Fruit fly (Drosophila melanogaster) whole organism, pupa: ENCODE measurements around the gene nau.

Source experiments
- CG10348 ChIP-seq: fragments of 200-800 bp; sonication (Bioruptor generic); IDR thresholded peaks from 2 replicates; pipeline ENCODE4 v1.3.6; 2022; ENCODE audit warnings: missing biosample characterization, missing genetic modification characterization
- CG12605 ChIP-seq: fragments of 200-800 bp; sonication (Bioruptor generic); IDR thresholded peaks from 2 replicates; pipeline ENCODE4 v1.3.6; 2022; ENCODE audit warnings: missing biosample characterization, missing genetic modification characterization
- CG13204 ChIP-seq: fragments of 200-800 bp; sonication (Bioruptor generic); optimal IDR thresholded peaks from 2 replicates; lab custom pipeline; 2018; ENCODE audit warnings: missing biosample characterization, mild to moderate bottlenecking, missing genetic modification characterization, moderate library complexity
- CG14655 ChIP-seq: fragments of 200-800 bp; sonication (Bioruptor generic); optimal IDR thresholded peaks from 3 replicates; lab custom pipeline; 2017; ENCODE audit warnings: mild to moderate bottlenecking, missing biosample characterization, missing genetic modification reagents, missing genetic modification characterization
- CG15710 ChIP-seq: fragments of 200-800 bp; sonication (Bioruptor generic); optimal IDR thresholded peaks from 2 replicates; lab custom pipeline; 2018; ENCODE audit warnings: missing biosample characterization, mild to moderate bottlenecking, missing genetic modification characterization, moderate library complexity
- CG17806 ChIP-seq: fragments of 200-800 bp; sonication (Bioruptor generic); optimal IDR thresholded peaks from 2 replicates; lab custom pipeline; 2018; ENCODE audit warnings: missing biosample characterization, mild to moderate bottlenecking, missing genetic modification characterization, moderate library complexity
- CG32121 ChIP-seq: fragments of 200-800 bp; sonication (Bioruptor generic); IDR thresholded peaks from 2 replicates; pipeline ENCODE4 v1.3.6; 2022; ENCODE audit warnings: missing biosample characterization, missing genetic modification characterization
- CG34367 ChIP-seq: fragments of 200-800 bp; sonication (Bioruptor generic); optimal IDR thresholded peaks from 2 replicates; lab custom pipeline; 2018; ENCODE audit warnings: missing biosample characterization, mild to moderate bottlenecking, missing genetic modification characterization
- CG4496 ChIP-seq: fragments of 200-800 bp; sonication (Bioruptor generic); IDR thresholded peaks from 3 replicates; pipeline ENCODE4 v1.3.6; 2022; ENCODE audit warnings: missing biosample characterization, missing genetic modification characterization
- CG8159 ChIP-seq: fragments of 200-800 bp; sonication (Bioruptor generic); optimal IDR thresholded peaks from 3 replicates; lab custom pipeline; 2018; ENCODE audit warnings: missing biosample characterization, mild to moderate bottlenecking, missing genetic modification characterization, moderate library complexity
- CG8301 ChIP-seq: fragments of 200-800 bp; sonication (Bioruptor generic); optimal IDR thresholded peaks from 2 replicates; lab custom pipeline; 2018; ENCODE audit warnings: missing biosample characterization, mild to moderate bottlenecking, missing genetic modification characterization
- CG9948 ChIP-seq: fragments of 200-800 bp; sonication (Bioruptor generic); optimal IDR thresholded peaks from 2 replicates; lab custom pipeline; 2018; ENCODE audit warnings: missing biosample characterization, mild to moderate bottlenecking, missing genetic modification characterization, moderate library complexity
- D1 ChIP-seq: fragments of 200-800 bp; sonication (Bioruptor generic); optimal IDR thresholded peaks from 2 replicates; lab custom pipeline; 2018; ENCODE audit warnings: missing biosample characterization, mild to moderate bottlenecking, missing genetic modification characterization, moderate library complexity
- EcR ChIP-seq: fragments of 200-800 bp; sonication (Bioruptor generic); optimal IDR thresholded peaks from 3 replicates; lab custom pipeline; 2019; ENCODE audit warnings: missing biosample characterization, missing genetic modification characterization, mild to moderate bottlenecking, moderate library complexity, missing genetic modification reagents
- Ets98B ChIP-seq: fragments of 200-800 bp; sonication (Bioruptor generic); IDR thresholded peaks from 2 replicates; pipeline ENCODE4 v1.3.6; 2022; ENCODE audit warnings: missing biosample characterization, missing genetic modification characterization
- Pif1A ChIP-seq: fragments of 200-800 bp; sonication (Bioruptor generic); optimal IDR thresholded peaks from 3 replicates; lab custom pipeline; 2016; ENCODE audit warnings: missing biosample characterization, missing genetic modification characterization
- Pif1B ChIP-seq: fragments of 200-800 bp; sonication (Bioruptor generic); optimal IDR thresholded peaks from 3 replicates; lab custom pipeline; 2016; ENCODE audit warnings: missing biosample characterization, missing genetic modification characterization
- Snoo ChIP-seq: fragments of 200-800 bp; sonication (Bioruptor generic); optimal IDR thresholded peaks from 3 replicates; lab custom pipeline; 2017; ENCODE audit warnings: missing biosample characterization, mild to moderate bottlenecking, missing genetic modification characterization, inconsistent platforms
- fd96Ca ChIP-seq: fragments of 200-800 bp; sonication (Bioruptor generic); IDR thresholded peaks from 3 replicates; pipeline ENCODE4 v1.3.6; 2022; ENCODE audit warnings: missing biosample characterization, missing genetic modification characterization
- gl ChIP-seq: fragments of 200-800 bp; sonication (Bioruptor generic); optimal IDR thresholded peaks from 2 replicates; lab custom pipeline; 2018; ENCODE audit warnings: missing biosample characterization, mild to moderate bottlenecking, missing genetic modification characterization
- rn ChIP-seq: fragments of 200-800 bp; sonication (Bioruptor generic); IDR thresholded peaks from 2 replicates; pipeline ENCODE4 v1.3.6; 2022; ENCODE audit warnings: missing biosample characterization, missing genetic modification characterization

Gene nau

DNA sequence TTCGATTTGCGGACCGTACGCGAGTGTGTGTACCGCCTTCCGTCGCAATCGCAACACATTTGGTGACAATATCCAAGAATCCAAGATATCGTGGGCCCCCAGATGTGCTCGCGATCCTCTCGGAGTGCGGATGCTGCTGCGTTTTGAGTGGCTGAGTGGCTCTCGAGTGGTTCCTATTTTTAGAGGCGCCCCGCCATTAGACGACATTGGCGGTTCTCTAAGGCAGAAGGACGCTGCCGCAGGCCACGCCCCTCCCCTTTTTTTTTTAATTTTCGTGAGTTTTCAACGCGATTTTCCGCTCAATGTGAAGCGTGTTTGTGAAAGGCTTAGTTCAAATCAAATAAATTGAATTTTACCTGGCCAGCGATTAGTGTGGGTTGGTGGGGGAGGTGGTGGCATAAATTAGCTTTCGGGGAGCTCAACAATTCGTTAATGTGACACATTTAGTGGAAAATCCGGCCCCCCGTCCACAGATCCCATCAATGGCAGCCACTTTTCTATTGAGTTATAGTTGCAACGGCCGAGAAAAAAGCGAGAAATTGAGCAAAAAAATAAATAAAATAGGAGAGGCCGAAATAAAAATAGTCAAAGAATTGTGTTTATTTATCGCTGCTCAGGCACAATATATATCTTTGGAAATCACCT is at the start of gene nau:
Gene nau (minus strand): TSS at position 61 of the 645 bp plus-strand sequence.
- TF ChIP-seq Ets98B (GFP tag; lab: Robert Waterston, UW): no peak
- no peak for TF ChIP-seq CG17806 (tag; lab: Kevin White, UChicago)
- no peak for TF ChIP-seq Pif1B (GFP tag; lab: Kevin White, UChicago)

DNA sequence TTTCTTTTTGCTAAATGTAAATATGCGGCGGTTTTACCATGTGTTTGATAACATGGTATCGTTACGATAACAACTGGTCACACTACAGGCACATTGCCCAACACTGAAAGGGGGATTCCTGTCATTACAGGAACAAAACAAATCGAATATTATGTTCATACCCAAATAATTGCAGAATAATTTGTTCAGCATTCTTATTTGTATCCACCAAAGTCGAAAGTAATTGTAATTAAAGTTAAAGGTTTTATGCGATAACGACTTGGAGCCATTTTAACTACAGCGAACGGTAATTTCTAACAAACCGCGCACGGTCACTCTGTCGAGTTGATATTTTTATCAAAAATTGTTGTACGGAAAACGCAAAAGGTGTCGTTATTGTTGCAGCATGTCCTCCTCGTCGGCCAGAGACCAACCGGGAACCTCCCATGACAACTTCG is 49.3 kb upstream of the nau start, which contains the start of the genes CG10214 and CG10375:
Gene CG10214 (minus strand): TSS at position 72 of the 437 bp plus-strand sequence.
Gene CG10375 (plus strand): TSS at position 296 of the 437 bp plus-strand sequence.
- TF ChIP-seq CG14655 (GFP tag; lab: Kevin White, UChicago): no peak
- TF ChIP-seq EcR (GFP tag; lab: Kevin White, UChicago): no peak
- peak; percentile 65 for TF ChIP-seq CG32121
- peak; percentile 55 for TF ChIP-seq CG15710
- peak; percentile 75 for TF ChIP-seq CG4496 (GFP tag; lab: Robert Waterston, UW)
- TF ChIP-seq Ets98B (GFP tag; lab: Robert Waterston, UW): peak; percentile 64
- TF ChIP-seq gl (tag; lab: Kevin White, UChicago): peak; percentile 26
- no peak for TF ChIP-seq CG10348 (GFP tag; lab: Robert Waterston, UW)
- TF ChIP-seq CG8159 (tag; lab: Kevin White, UChicago): peak; percentile 61
- TF ChIP-seq Snoo (tag; lab: Kevin White, UChicago): peak; percentile 48
- peak; percentile 62 for TF ChIP-seq CG8301 (tag; lab: Kevin White, UChicago)
- peak; percentile 67; the same call in 1 of the 3 replicates for TF ChIP-seq fd96Ca (GFP tag; lab: Robert Waterston, UW)
- TF ChIP-seq CG13204 (GFP tag; lab: Kevin White, UChicago): no peak
- TF ChIP-seq Pif1B (GFP tag; lab: Kevin White, UChicago): no peak
- peak; percentile 51 for TF ChIP-seq CG17806 (tag; lab: Kevin White, UChicago)
- peak; percentile 29 for TF ChIP-seq CG9948 (tag; lab: Kevin White, UChicago)
- TF ChIP-seq CG34367 (tag; lab: Kevin White, UChicago): peak; percentile 14
- TF ChIP-seq CG12605 (GFP tag; lab: Robert Waterston, UW): peak; percentile 34; the same call in 1 of the 2 replicates

DNA sequence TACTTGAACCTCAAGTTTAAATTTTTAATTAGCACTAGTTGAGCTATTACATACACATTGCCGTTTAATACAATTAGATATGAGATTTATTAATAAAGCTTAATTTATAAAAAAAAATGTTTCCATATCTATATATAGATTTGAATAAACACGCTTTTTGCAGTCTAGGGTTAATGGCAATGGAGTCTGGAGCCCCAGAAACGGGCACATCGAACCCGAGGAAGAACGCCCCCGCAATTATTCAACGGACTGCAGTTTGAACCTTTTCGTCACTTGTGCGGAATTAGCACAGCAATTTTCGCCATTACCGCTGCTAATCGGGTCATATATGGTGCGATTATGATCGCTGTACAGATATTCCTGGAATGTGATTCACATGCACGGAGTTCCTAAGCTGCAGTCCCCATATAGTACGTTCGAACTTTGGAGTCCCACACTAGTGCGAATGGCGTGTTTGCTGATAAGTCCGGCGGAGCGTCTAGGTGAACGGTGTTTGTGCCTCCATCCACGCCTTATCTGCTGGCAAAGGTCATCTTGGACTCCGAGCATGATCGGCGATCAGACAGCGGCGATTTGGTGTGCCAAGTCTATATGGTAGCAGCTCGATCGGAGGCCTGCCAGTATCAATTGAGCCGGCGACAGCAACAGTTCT is 45.6 kb upstream of the nau start, which contains the start of gene Lsd-1:
Gene Lsd-1 (plus strand): TSS at position 236 of the 652 bp plus-strand sequence.
- TF ChIP-seq rn (GFP tag; lab: Robert Waterston, UW) (no peak), Snoo (tag; lab: Kevin White, UChicago) (peak; percentile 21), Pif1A (GFP tag; lab: Kevin White, UChicago) (peak; percentile 20), CG34367 (tag; lab: Kevin White, UChicago) (peak; percentile 43), CG9948 (tag; lab: Kevin White, UChicago) (peak; percentile 33), CG10348 (GFP tag; lab: Robert Waterston, UW) (no peak), CG4496 (GFP tag; lab: Robert Waterston, UW) (peak; percentile 36; the same call in 1 of the 3 replicates), CG14655 (GFP tag; lab: Kevin White, UChicago) (no peak), CG8159 (tag; lab: Kevin White, UChicago) (peak; percentile 75), fd96Ca (GFP tag; lab: Robert Waterston, UW) (no peak), CG13204 (GFP tag; lab: Kevin White, UChicago) (peak; percentile 28), D1 (no peak), Pif1B (GFP tag; lab: Kevin White, UChicago) (peak; percentile 5), CG32121 (peak; percentile 50), CG12605 (GFP tag; lab: Robert Waterston, UW) (no peak; the same call in 1 of the 2 replicates), EcR (GFP tag; lab: Kevin White, UChicago) (peak; percentile 80), CG17806 (tag; lab: Kevin White, UChicago) (peak; percentile 47), gl (tag; lab: Kevin White, UChicago) (peak; percentile 71), Ets98B (GFP tag; lab: Robert Waterston, UW) (peak; percentile 22; the same call in 1 of the 2 replicates), CG8301 (tag; lab: Kevin White, UChicago) (peak; percentile 41), CG15710 (peak; percentile 62)

DNA sequence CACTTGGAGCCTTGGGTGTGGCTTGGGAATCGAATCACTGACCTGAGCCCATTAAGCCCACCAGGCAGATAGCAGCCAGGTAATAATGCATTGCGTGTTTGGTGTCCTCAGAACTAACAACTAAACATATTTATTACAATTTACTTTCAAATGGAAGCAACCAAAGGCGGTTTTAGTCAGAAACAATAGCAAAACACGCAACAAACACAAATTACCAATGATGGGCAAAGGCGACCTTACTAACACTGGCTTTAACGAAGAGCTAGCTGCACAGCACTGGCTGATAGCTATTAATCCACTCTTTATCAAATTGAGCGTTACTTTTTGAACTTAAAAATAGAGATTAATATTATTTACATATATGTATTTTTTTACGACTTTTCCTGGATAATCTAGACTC is 44.9 kb upstream of the nau start, which contains the start of gene udt:
Gene udt (minus strand): TSS at position 249 of the 400 bp plus-strand sequence.
- no peak for TF ChIP-seq fd96Ca (GFP tag; lab: Robert Waterston, UW)
- TF ChIP-seq EcR (GFP tag; lab: Kevin White, UChicago): no peak
- no peak for TF ChIP-seq CG9948 (tag; lab: Kevin White, UChicago)
- no peak for TF ChIP-seq CG17806 (tag; lab: Kevin White, UChicago)
- no peak for TF ChIP-seq CG13204 (GFP tag; lab: Kevin White, UChicago)
- TF ChIP-seq Snoo (tag; lab: Kevin White, UChicago): no peak
- no peak for TF ChIP-seq gl (tag; lab: Kevin White, UChicago)
